Worm (Caenorhabditis elegans): ENCODE results near the gene T22F3.2.

DNA sequence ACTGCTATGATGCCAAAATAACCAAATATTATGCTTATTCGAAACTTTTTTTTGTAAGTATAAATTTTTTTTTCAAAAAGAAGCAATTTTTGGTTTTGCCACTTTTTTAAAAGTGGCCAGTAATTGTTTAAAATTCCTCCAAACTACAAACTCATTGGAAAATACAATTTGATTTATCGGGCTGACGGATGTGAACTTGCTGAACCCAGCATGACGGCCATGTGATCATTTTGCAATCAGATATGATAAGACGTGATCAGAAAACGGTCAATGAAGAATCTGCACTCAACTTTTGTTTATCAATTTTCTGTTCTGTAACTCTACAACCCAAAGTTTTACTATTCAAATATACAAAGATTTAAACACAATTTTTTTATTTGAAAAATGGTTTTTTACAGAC, 20.0 kb downstream of the T22F3.2 start:
- TF ChIP-seq ztf-6 (GFP tag; IDR thresholded peaks at IDR 0.05) (no peak), hsf-1 (GFP tag; IDR thresholded peaks at IDR 0.05) (no peak)

Measured in whole organism, young adult.